Fruit fly (Drosophila melanogaster) whole organism, prepupa: ENCODE results near the gene tutl.

ENCODE experiments used
- CG11902 ChIP-seq: fragments of 200-800 bp; sonication (Bioruptor generic); optimal IDR thresholded peaks from 3 replicates; lab custom pipeline; 2016; ENCODE audit warnings: missing biosample characterization, missing genetic modification characterization
- CG1621 ChIP-seq: fragments of 200-800 bp; sonication (Bioruptor generic); optimal IDR thresholded peaks from 3 replicates; lab custom pipeline; 2018; ENCODE audit warnings: missing biosample characterization, mild to moderate bottlenecking, missing genetic modification characterization
- CG16779 ChIP-seq: fragments of 200-800 bp; sonication (Bioruptor generic); optimal IDR thresholded peaks from 3 replicates; lab custom pipeline; 2017; ENCODE audit warnings: missing biosample characterization, mild to moderate bottlenecking, missing genetic modification characterization
- CG4318 ChIP-seq: fragments of 200-800 bp; sonication (Bioruptor generic); optimal IDR thresholded peaks from 3 replicates; lab custom pipeline; 2017; ENCODE audit warnings: missing biosample characterization, mild to moderate bottlenecking, missing genetic modification characterization
- Hr39 ChIP-seq: fragments of 200-800 bp; sonication (Bioruptor generic); optimal IDR thresholded peaks from 2 replicates; lab custom pipeline; 2016; ENCODE audit warnings: missing biosample characterization, missing genetic modification characterization
- OdsH ChIP-seq: fragments of 200-800 bp; sonication (Bioruptor generic); optimal IDR thresholded peaks from 3 replicates; lab custom pipeline; 2016; ENCODE audit warnings: missing biosample characterization, missing genetic modification characterization
- esn ChIP-seq: fragments of 200-800 bp; sonication (Bioruptor generic); optimal IDR thresholded peaks from 2 replicates; lab custom pipeline; 2016; ENCODE audit warnings: missing biosample characterization, mild to moderate bottlenecking, missing genetic modification characterization, moderate library complexity
- fkh ChIP-seq: fragments of 200-800 bp; sonication (Bioruptor generic); optimal IDR thresholded peaks from 3 replicates; lab custom pipeline; 2017; ENCODE audit warnings: missing biosample characterization, mild to moderate bottlenecking, missing genetic modification characterization, moderate library complexity
- lz ChIP-seq: fragments of 200-800 bp; sonication (Bioruptor generic); optimal IDR thresholded peaks from 3 replicates; lab custom pipeline; 2016; ENCODE audit warnings: missing biosample characterization, missing genetic modification characterization
- svp ChIP-seq: fragments of 200-800 bp; sonication (Bioruptor generic); peaks from one replicate; lab custom pipeline; 2016; ENCODE audit warnings: missing biosample characterization, missing genetic modification characterization

dm6 chr2L:4346619-4347310, 63.8 kb downstream of the tutl start:
- no peak for TF ChIP-seq CG16779 (tag; lab: Kevin White, UChicago)
- TF ChIP-seq CG4318 (GFP tag; lab: Kevin White, UChicago) = no peak
- no peak for TF ChIP-seq fkh (GFP tag; lab: Kevin White, UChicago)
- no peak for TF ChIP-seq CG11902 (GFP tag; lab: Kevin White, UChicago)
- no peak for TF ChIP-seq OdsH (GFP tag; lab: Kevin White, UChicago)
- TF ChIP-seq Hr39 (GFP tag; lab: Kevin White, UChicago) = no peak
- TF ChIP-seq CG1621 = no peak
- no peak for TF ChIP-seq lz (GFP tag; lab: Kevin White, UChicago)
- TF ChIP-seq svp (GFP tag; lab: Kevin White, UChicago) = no peak
- no peak for TF ChIP-seq esn
